Fruit fly (Drosophila melanogaster) whole organism, embryonic: ENCODE data around the gene mora.

Experiments
- Adf1 ChIP-seq: fragments of 200-800 bp; sonication (Bioruptor generic); IDR thresholded peaks from 2 replicates; pipeline ENCODE4 v1.3.6; 2022; ENCODE audit warnings: missing biosample characterization, missing genetic modification characterization
- B-H2 ChIP-seq: fragments of 200-800 bp; sonication (Bioruptor generic); optimal IDR thresholded peaks from 2 replicates; lab custom pipeline; 2018; ENCODE audit warnings: missing biosample characterization, mild to moderate bottlenecking, missing genetic modification characterization
- Bgb ChIP-seq: fragments of 200-800 bp; sonication (Bioruptor generic); IDR thresholded peaks from 2 replicates; pipeline ENCODE4 v1.3.6; 2022; ENCODE audit warnings: missing biosample characterization, missing genetic modification characterization; ENCODE audit not compliant: partially characterized antibody
- CG11695 ChIP-seq: fragments of 200-800 bp; sonication (Bioruptor generic); IDR thresholded peaks from 3 replicates; pipeline ENCODE4 v1.3.6; 2022; ENCODE audit warnings: missing biosample characterization, missing genetic modification characterization
- CG12299 ChIP-seq: fragments of 200-800 bp; sonication (Bioruptor generic); optimal IDR thresholded peaks from 2 replicates; lab custom pipeline; 2018; ENCODE audit warnings: missing biosample characterization, mild to moderate bottlenecking, missing genetic modification characterization
- CG12942 ChIP-seq: fragments of 200-800 bp; sonication (Bioruptor generic); optimal IDR thresholded peaks from 3 replicates; lab custom pipeline; 2016; ENCODE audit warnings: missing biosample characterization, missing genetic modification characterization
- CG1603 ChIP-seq: fragments of 200-800 bp; sonication (Bioruptor generic); optimal IDR thresholded peaks from 2 replicates; lab custom pipeline; 2019; ENCODE audit warnings: missing biosample characterization, mild to moderate bottlenecking, missing genetic modification characterization, moderate library complexity
- CG2129 ChIP-seq: fragments of 200-800 bp; sonication (Bioruptor generic); IDR thresholded peaks from 2 replicates; pipeline ENCODE4 v1.3.6; 2022; ENCODE audit warnings: missing biosample characterization, missing genetic modification characterization; ENCODE audit not compliant: partially characterized antibody
- CG31388 ChIP-seq: fragments of 200-800 bp; sonication (Bioruptor generic); optimal IDR thresholded peaks from 2 replicates; lab custom pipeline; 2016; ENCODE audit warnings: missing biosample characterization, missing genetic modification characterization
- CG31441 ChIP-seq: fragments of 200-800 bp; sonication (Bioruptor generic); IDR thresholded peaks from 2 replicates; pipeline ENCODE4 v1.3.6; 2022; ENCODE audit warnings: missing biosample characterization, missing genetic modification characterization
- CG4707 ChIP-seq: fragments of 200-800 bp; sonication (Bioruptor generic); optimal IDR thresholded peaks from 2 replicates; lab custom pipeline; 2018; ENCODE audit warnings: missing biosample characterization, mild to moderate bottlenecking, missing genetic modification characterization, moderate library complexity
- CG6854 ChIP-seq: fragments of 200-800 bp; sonication (Bioruptor generic); optimal IDR thresholded peaks from 3 replicates; lab custom pipeline; 2017; ENCODE audit warnings: missing biosample characterization, mild to moderate bottlenecking, missing genetic modification characterization
- CG7928 ChIP-seq: fragments of 200-800 bp; sonication (Bioruptor generic); optimal IDR thresholded peaks from 2 replicates; lab custom pipeline; 2017; ENCODE audit warnings: missing biosample characterization, mild to moderate bottlenecking, missing genetic modification characterization
- CTCF ChIP-seq: fragments of 200-800 bp; sonication (Bioruptor generic); optimal IDR thresholded peaks from 2 replicates; lab custom pipeline; 2017; ENCODE audit warnings: missing biosample characterization, mild to moderate bottlenecking, missing genetic modification characterization, moderate library complexity
- D ChIP-seq, 2 experiments: fragments of 200-800 bp in 1 of 2; fragments of >200 bp in 1 of 2; sonication (Bioruptor generic) in 1 of 2; optimal IDR thresholded peaks; 2 replicates in 1 of 2; 3 replicates in 1 of 2; lab custom pipeline; 2017; ENCODE audit warnings: mild to moderate bottlenecking in 1 of 2, missing biosample characterization in 1 of 2, missing genetic modification characterization in 1 of 2, missing genetic modification reagents in 1 of 2
- Deaf1 ChIP-seq: fragments of 200-800 bp; optimal IDR thresholded peaks from 3 replicates; lab custom pipeline; 2019; ENCODE audit warnings: missing biosample characterization, mild to moderate bottlenecking, missing genetic modification characterization, moderate library complexity
- Dek ChIP-seq: fragments of 200-800 bp; sonication (Bioruptor generic); optimal IDR thresholded peaks from 3 replicates; lab custom pipeline; 2019; ENCODE audit warnings: missing biosample characterization, mild to moderate bottlenecking, missing genetic modification characterization, moderate library complexity
- GATAe ChIP-seq: fragments of 200-800 bp; sonication (Bioruptor generic); conservative IDR thresholded peaks from 2 replicates; pipeline ENCODE4 v1.3.6; 2022; ENCODE audit warnings: missing biosample characterization, missing genetic modification characterization
- H15 ChIP-seq: fragments of 200-800 bp; sonication (Bioruptor generic); IDR thresholded peaks from 3 replicates; pipeline ENCODE4 v1.3.6; 2022; ENCODE audit warnings: missing biosample characterization, missing genetic modification characterization
- Hr39 ChIP-seq: fragments of >200 bp; optimal IDR thresholded peaks from 2 replicates; lab custom pipeline; 2017
- MESR4 ChIP-seq: fragments of 200-800 bp; sonication (Bioruptor generic); optimal IDR thresholded peaks from 2 replicates; lab custom pipeline; 2018; ENCODE audit warnings: missing biosample characterization, mild to moderate bottlenecking, missing genetic modification characterization, moderate library complexity
- Neu2 ChIP-seq: fragments of 200-800 bp; sonication (Bioruptor generic); optimal IDR thresholded peaks from 3 replicates; lab custom pipeline; 2016; ENCODE audit warnings: missing biosample characterization, missing genetic modification characterization, borderline replicate concordance
- Rfx ChIP-seq: fragments of 200-800 bp; sonication (Bioruptor generic); IDR thresholded peaks from 2 replicates; pipeline ENCODE4 v1.3.6; 2022; ENCODE audit warnings: missing biosample characterization, missing genetic modification characterization
- ap ChIP-seq: fragments of 200-800 bp; sonication (Bioruptor generic); IDR thresholded peaks from 2 replicates; pipeline ENCODE4 v1.3.6; 2022; ENCODE audit warnings: missing biosample characterization, missing genetic modification characterization
- ase ChIP-seq: fragments of 200-800 bp; sonication (Bioruptor generic); IDR thresholded peaks from 3 replicates; pipeline ENCODE4 v1.3.6; 2022; ENCODE audit warnings: missing biosample characterization, missing genetic modification characterization
- bowl ChIP-seq: fragments of 200-800 bp; sonication (Bioruptor generic); IDR thresholded peaks from 2 replicates; pipeline ENCODE4 v1.3.6; 2022; ENCODE audit warnings: missing biosample characterization, missing genetic modification characterization
- ci ChIP-seq: fragments of 200-800 bp; sonication (Bioruptor generic); IDR thresholded peaks from 3 replicates; pipeline ENCODE4 v1.3.6; 2022; ENCODE audit warnings: missing biosample characterization, missing genetic modification characterization
- dimm ChIP-seq: fragments of 200-800 bp; sonication (Bioruptor generic); IDR thresholded peaks from 2 replicates; pipeline ENCODE4 v1.3.6; 2022; ENCODE audit warnings: missing biosample characterization, missing genetic modification characterization
- dm ChIP-seq: fragments of 200-800 bp; sonication (Bioruptor generic); optimal IDR thresholded peaks from 3 replicates; lab custom pipeline; 2016; ENCODE audit warnings: missing biosample characterization, missing genetic modification characterization
- hbn ChIP-seq: fragments of 200-800 bp; sonication (Bioruptor generic); IDR thresholded peaks from 2 replicates; pipeline ENCODE4 v1.3.6; 2022; ENCODE audit warnings: missing biosample characterization, missing genetic modification characterization; ENCODE audit not compliant: partially characterized antibody
- ind ChIP-seq: fragments of 200-800 bp; sonication (Bioruptor generic); optimal IDR thresholded peaks from 3 replicates; lab custom pipeline; 2016; ENCODE audit warnings: missing biosample characterization, missing genetic modification characterization
- jigr1 ChIP-seq: fragments of 200-800 bp; sonication (Bioruptor generic); IDR thresholded peaks from 3 replicates; pipeline ENCODE4 v1.3.6; 2022; ENCODE audit warnings: missing biosample characterization, missing genetic modification characterization
- jing ChIP-seq: fragments of 200-800 bp; sonication (Bioruptor generic); optimal IDR thresholded peaks from 2 replicates; lab custom pipeline; 2018; ENCODE audit warnings: missing biosample characterization, mild to moderate bottlenecking, missing genetic modification characterization
- kah ChIP-seq: fragments of 200-800 bp; sonication (Bioruptor generic); optimal IDR thresholded peaks from 2 replicates; lab custom pipeline; 2018; ENCODE audit warnings: missing biosample characterization, mild to moderate bottlenecking, missing genetic modification characterization
- klu ChIP-seq: fragments of 200-800 bp; sonication (Bioruptor generic); IDR thresholded peaks from 2 replicates; pipeline ENCODE4 v1.3.6; 2022; ENCODE audit warnings: missing biosample characterization, missing genetic modification characterization
- lola ChIP-seq, 3 experiments: fragments of >200 bp in 2 of 3; fragments of 200-800 bp in 1 of 3; sonication (Bioruptor generic) in 1 of 3; optimal IDR thresholded peaks; 2 replicates each; lab custom pipeline; 2017 to 2019; ENCODE audit warnings: missing biosample characterization in 3 of 3, missing genetic modification characterization in 3 of 3, mild to moderate bottlenecking in 1 of 3, moderate library complexity in 1 of 3
- maf-S ChIP-seq: fragments of 200-800 bp; sonication (Bioruptor generic); optimal IDR thresholded peaks from 2 replicates; lab custom pipeline; 2016; ENCODE audit warnings: missing biosample characterization, missing genetic modification characterization
- mld ChIP-seq: fragments of 200-800 bp; sonication (Bioruptor generic); IDR thresholded peaks from 3 replicates; pipeline ENCODE4 v1.3.6; 2022; ENCODE audit warnings: missing biosample characterization, missing genetic modification characterization; ENCODE audit not compliant: partially characterized antibody
- p53 ChIP-seq: fragments of 200-800 bp; sonication (Bioruptor generic); optimal IDR thresholded peaks from 2 replicates; lab custom pipeline; 2016; ENCODE audit warnings: missing biosample characterization, missing genetic modification characterization
- phol ChIP-seq: fragments of 200-800 bp; sonication (Bioruptor generic); optimal IDR thresholded peaks from 3 replicates; lab custom pipeline; 2018; ENCODE audit warnings: missing biosample characterization, mild to moderate bottlenecking, missing genetic modification characterization, moderate library complexity
- pros ChIP-seq: fragments of 200-800 bp; sonication (Bioruptor generic); optimal IDR thresholded peaks from 3 replicates; lab custom pipeline; 2019; ENCODE audit warnings: missing biosample characterization, mild to moderate bottlenecking, missing genetic modification characterization, moderate library complexity
- ranshi ChIP-seq: fragments of 200-800 bp; sonication (Bioruptor generic); IDR thresholded peaks from 2 replicates; pipeline ENCODE4 v1.3.6; 2022; ENCODE audit warnings: missing biosample characterization, missing genetic modification characterization
- row ChIP-seq: fragments of 200-800 bp; sonication (Bioruptor generic); IDR thresholded peaks from 3 replicates; pipeline ENCODE4 v1.3.6; 2022; ENCODE audit warnings: missing biosample characterization, missing genetic modification characterization
- sc ChIP-seq, 3 experiments: fragments of >200 bp in 2 of 3; fragments of 200-800 bp in 1 of 3; sonication (Bioruptor generic) in 1 of 3; optimal IDR thresholded peaks; 2 replicates in 2 of 3; 3 replicates in 1 of 3; lab custom pipeline; 2017; ENCODE audit warnings: mild to moderate bottlenecking in 1 of 3, missing biosample characterization in 1 of 3, missing genetic modification characterization in 1 of 3, missing genetic modification reagents in 1 of 3
- shn ChIP-seq: fragments of 200-800 bp; sonication (Bioruptor generic); optimal IDR thresholded peaks from 3 replicates; lab custom pipeline; 2016; ENCODE audit warnings: missing biosample characterization, missing genetic modification characterization
- slbo ChIP-seq: fragments of 200-800 bp; sonication (Bioruptor generic); IDR thresholded peaks from 2 replicates; pipeline ENCODE4 v1.3.6; 2022; ENCODE audit warnings: missing biosample characterization, missing genetic modification characterization
- stwl ChIP-seq: fragments of 200-800 bp; sonication (Bioruptor generic); optimal IDR thresholded peaks from 3 replicates; lab custom pipeline; 2018; ENCODE audit warnings: missing biosample characterization, mild to moderate bottlenecking, missing genetic modification characterization, moderate library complexity
- twi ChIP-seq: fragments of 200-800 bp; optimal IDR thresholded peaks from 2 replicates; lab custom pipeline; 2019; ENCODE audit warnings: missing biosample characterization, mild to moderate bottlenecking, missing genetic modification characterization, moderate library complexity
- usp ChIP-seq: fragments of >200 bp; optimal IDR thresholded peaks from 2 replicates; lab custom pipeline; 2017; ENCODE audit warnings: missing biosample characterization, missing genetic modification characterization
- yki ChIP-seq: fragments of >200 bp; optimal IDR thresholded peaks from 3 replicates; lab custom pipeline; 2018
- z ChIP-seq: fragments of 200-800 bp; sonication (Bioruptor generic); IDR thresholded peaks from 3 replicates; pipeline ENCODE4 v1.3.6; 2022; ENCODE audit warnings: missing biosample characterization, missing genetic modification characterization

The mora gene

dm6 chr3R:24193373-24193879, 7.3 kb downstream of the mora start, which contains the start of the genes SMC6 and CG6204 (continued):
- TF ChIP-seq Bgb (GFP tag; lab: Robert Waterston, UW) (0 out of 2 replicates have a peak, but pooled peaks have one; percentile 23), CTCF (peak; percentile 45), CG2129 (GFP tag; lab: Robert Waterston, UW) (no peak), H15 (GFP tag; lab: Robert Waterston, UW) (peak; percentile 92), usp (GFP tag; lab: Kevin White, UChicago) (no peak), GATAe (peak; percentile 84), Dek (tag; lab: Kevin White, UChicago) (peak; percentile 94), ranshi (peak; percentile 95), twi (tag; lab: Kevin White, UChicago) (peak; percentile 91), stwl (tag; lab: Kevin White, UChicago) (peak; percentile 73), ind (peak; percentile 95), ci (GFP tag; lab: Robert Waterston, UW) (peak; percentile 92), bowl (peak; percentile 83), ase (GFP tag; lab: Robert Waterston, UW) (peak; percentile 90), mld (no peak), CG12942 (GFP tag; lab: Kevin White, UChicago) (peak; percentile 85), row (GFP tag; lab: Robert Waterston, UW) (peak; percentile 99), sc (optimal IDR thresholded peaks at IDR 0.05; lab: Kevin White, UChicago) (no peak), sc (GFP tag; optimal IDR thresholded peaks at IDR 0.05; lab: Kevin White, UChicago) (peak; percentile 78), shn (GFP tag; lab: Kevin White, UChicago) (peak; percentile 65), ap (GFP tag; lab: Robert Waterston, UW) (peak; percentile 89), slbo (peak; percentile 97), B-H2 (GFP tag; lab: Kevin White, UChicago) (peak; percentile 95), hbn (GFP tag; lab: Robert Waterston, UW) (no peak; the same call in 1 of the 2 replicates), D (optimal IDR thresholded peaks at IDR 0.05; lab: Kevin White, UChicago) (no peak), D (GFP tag; optimal IDR thresholded peaks at IDR 0.05; lab: Kevin White, UChicago) (peak; percentile 80), CG31441 (peak; percentile 94), kah (GFP tag; lab: Kevin White, UChicago) (peak; percentile 79), MESR4 (no peak), pros (peak; percentile 20), p53 (GFP tag; lab: Kevin White, UChicago) (no peak), Hr39 (lab: Kevin White, UChicago) (no peak), yki (lab: Kevin White, UChicago) (no peak), dm (peak; percentile 61), CG6854 (GFP tag; lab: Kevin White, UChicago) (peak; percentile 82), CG31388 (GFP tag; lab: Kevin White, UChicago) (peak; percentile 86), lola (GFP tag; optimal IDR thresholded peaks at IDR 0.05; lab: Kevin White, UChicago) (peak in 1 of 3 experiments; percentile 90), jigr1 (peak; percentile 82; the same call in 2 of the 3 replicates), phol (tag; lab: Kevin White, UChicago) (peak; percentile 95), CG4707 (peak; percentile 78), Rfx (GFP tag; lab: Robert Waterston, UW) (peak; percentile 97), Adf1 (GFP tag; lab: Robert Waterston, UW) (peak; percentile 74), jing (peak; percentile 79), dimm (GFP tag; lab: Robert Waterston, UW) (peak; percentile 75), CG1603 (tag; lab: Kevin White, UChicago) (peak; percentile 94), Deaf1 (no peak), Neu2 (GFP tag; lab: Kevin White, UChicago) (peak; percentile 26), CG11695 (GFP tag; lab: Robert Waterston, UW) (peak; percentile 95), z (no peak), klu (GFP tag; lab: Robert Waterston, UW) (peak; percentile 93), maf-S (GFP tag; lab: Kevin White, UChicago) (peak; percentile 85), CG12299 (tag; lab: Kevin White, UChicago) (peak; percentile 92), CG7928 (peak; percentile 66)
